Fruit fly (Drosophila melanogaster) whole organism, embryonic: ENCODE measurements around the gene CG1024.
A peak's percentile ranks its signal among the peaks of the same experiment; 100 is the strongest.

Experiments used
- CG10654 ChIP-seq: fragments of 200-800 bp; sonication (Bioruptor generic); optimal IDR thresholded peaks from 2 replicates; lab custom pipeline; 2016; ENCODE audit warnings: missing biosample characterization, missing genetic modification characterization
- CG11696 ChIP-seq: fragments of 200-800 bp; sonication (Bioruptor generic); IDR thresholded peaks from 2 replicates; pipeline ENCODE4 v1.3.6; 2022; ENCODE audit warnings: missing biosample characterization, missing genetic modification characterization
- CG13624 ChIP-seq: fragments of 200-800 bp; sonication (Bioruptor generic); optimal IDR thresholded peaks from 2 replicates; lab custom pipeline; 2016; ENCODE audit warnings: missing biosample characterization, missing genetic modification characterization
- CG14050 ChIP-seq: fragments of 200-800 bp; sonication (Bioruptor generic); IDR thresholded peaks from 3 replicates; pipeline ENCODE4 v1.3.6; 2022; ENCODE audit warnings: missing biosample characterization, missing genetic modification characterization
- CG15269 ChIP-seq: fragments of 200-800 bp; sonication (Bioruptor generic); optimal IDR thresholded peaks from 2 replicates; lab custom pipeline; 2018; ENCODE audit warnings: missing biosample characterization, mild to moderate bottlenecking, missing genetic modification characterization, moderate library complexity
- CG15514 ChIP-seq: fragments of 200-800 bp; sonication (Bioruptor generic); optimal IDR thresholded peaks from 3 replicates; lab custom pipeline; 2017; ENCODE audit warnings: missing biosample characterization, missing genetic modification characterization, mild to moderate bottlenecking, moderate library complexity, missing genetic modification reagents
- CG15696 ChIP-seq: fragments of 200-800 bp; sonication (Bioruptor generic); optimal IDR thresholded peaks from 2 replicates; lab custom pipeline; 2019; ENCODE audit warnings: missing biosample characterization, mild to moderate bottlenecking, missing genetic modification characterization, moderate library complexity
- CG16779 ChIP-seq: fragments of 200-800 bp; sonication (Bioruptor generic); IDR thresholded peaks from 2 replicates; pipeline ENCODE4 v1.3.6; 2022; ENCODE audit warnings: missing biosample characterization, missing genetic modification characterization
- CG17802 ChIP-seq: fragments of 200-800 bp; sonication (Bioruptor generic); optimal IDR thresholded peaks from 2 replicates; lab custom pipeline; 2018; ENCODE audit warnings: missing biosample characterization, mild to moderate bottlenecking, missing genetic modification characterization, moderate library complexity
- CG2199 ChIP-seq: fragments of 200-800 bp; sonication (Bioruptor generic); IDR thresholded peaks from 3 replicates; pipeline ENCODE4 v1.3.6; 2022; ENCODE audit warnings: missing biosample characterization, missing genetic modification characterization
- CG30431 ChIP-seq: fragments of 200-800 bp; sonication (Bioruptor generic); optimal IDR thresholded peaks from 2 replicates; lab custom pipeline; 2017; ENCODE audit warnings: missing biosample characterization, missing genetic modification characterization
- CG31388 ChIP-seq: fragments of 200-800 bp; sonication (Bioruptor generic); optimal IDR thresholded peaks from 2 replicates; lab custom pipeline; 2016; ENCODE audit warnings: missing biosample characterization, missing genetic modification characterization
- CG32767 ChIP-seq: fragments of 200-800 bp; sonication (Bioruptor generic); IDR thresholded peaks from 2 replicates; pipeline ENCODE4 v1.3.6; 2022; ENCODE audit warnings: missing biosample characterization, missing genetic modification characterization
- CG32772 ChIP-seq: fragments of 200-800 bp; sonication (Bioruptor generic); IDR thresholded peaks from 2 replicates; pipeline ENCODE4 v1.3.6; 2022; ENCODE audit warnings: missing biosample characterization, missing genetic modification characterization
- CG4404 ChIP-seq: fragments of 200-800 bp; sonication (Bioruptor generic); IDR thresholded peaks from 2 replicates; pipeline ENCODE4 v1.3.6; 2022; ENCODE audit warnings: missing biosample characterization, missing genetic modification characterization
- CG4424 ChIP-seq: fragments of 200-800 bp; sonication (Bioruptor generic); optimal IDR thresholded peaks from 3 replicates; lab custom pipeline; 2016; ENCODE audit warnings: missing biosample characterization, missing genetic modification characterization
- CG7271 ChIP-seq: fragments of 200-800 bp; sonication (Bioruptor generic); optimal IDR thresholded peaks from 2 replicates; lab custom pipeline; 2018; ENCODE audit warnings: missing biosample characterization, mild to moderate bottlenecking, missing genetic modification characterization, moderate library complexity
- CG7372 ChIP-seq: fragments of 200-800 bp; sonication (Bioruptor generic); IDR thresholded peaks from 2 replicates; pipeline ENCODE4 v1.3.6; 2022; ENCODE audit warnings: missing biosample characterization, missing genetic modification characterization
- CG7928 ChIP-seq: fragments of 200-800 bp; sonication (Bioruptor generic); optimal IDR thresholded peaks from 2 replicates; lab custom pipeline; 2017; ENCODE audit warnings: missing biosample characterization, mild to moderate bottlenecking, missing genetic modification characterization
- CG8765 ChIP-seq: fragments of 200-800 bp; sonication (Bioruptor generic); IDR thresholded peaks from 2 replicates; pipeline ENCODE4 v1.3.6; 2022; ENCODE audit warnings: missing biosample characterization, missing genetic modification characterization
- CG9609 ChIP-seq: fragments of 200-800 bp; sonication (Bioruptor generic); optimal IDR thresholded peaks from 3 replicates; lab custom pipeline; 2016; ENCODE audit warnings: missing biosample characterization, missing genetic modification characterization
- CG9876 ChIP-seq: fragments of 200-800 bp; sonication (Bioruptor generic); optimal IDR thresholded peaks from 2 replicates; lab custom pipeline; 2016; ENCODE audit warnings: missing biosample characterization, missing genetic modification characterization
- D19A ChIP-seq: fragments of 200-800 bp; optimal IDR thresholded peaks from 3 replicates; lab custom pipeline; 2019; ENCODE audit warnings: missing biosample characterization, mild to moderate bottlenecking, missing genetic modification characterization, moderate library complexity
- Dip2 ChIP-seq: fragments of 200-800 bp; sonication (Bioruptor generic); IDR thresholded peaks from 2 replicates; pipeline ENCODE4 v1.3.6; 2022; ENCODE audit warnings: missing biosample characterization, missing genetic modification characterization
- Ets65A ChIP-seq: fragments of 200-800 bp; sonication (Bioruptor generic); peaks from one replicate; lab custom pipeline; 2016; ENCODE audit warnings: missing biosample characterization, missing genetic modification characterization
- Fer2 ChIP-seq: fragments of 200-800 bp; sonication (Bioruptor generic); optimal IDR thresholded peaks from 2 replicates; lab custom pipeline; 2018; ENCODE audit warnings: missing biosample characterization, mild to moderate bottlenecking, missing genetic modification characterization, moderate library complexity
- Hmr ChIP-seq: fragments of 200-800 bp; sonication (Bioruptor generic); optimal IDR thresholded peaks from 3 replicates; lab custom pipeline; 2017; ENCODE audit warnings: mild to moderate bottlenecking, missing biosample characterization, missing genetic modification reagents, missing genetic modification characterization
- NFAT ChIP-seq: fragments of 200-800 bp; sonication (Bioruptor generic); IDR thresholded peaks from 2 replicates; pipeline ENCODE4 v1.3.6; 2022; ENCODE audit warnings: missing biosample characterization, missing genetic modification characterization
- NfI ChIP-seq: fragments of 200-800 bp; sonication (Bioruptor generic); optimal IDR thresholded peaks from 3 replicates; lab custom pipeline; 2018; ENCODE audit warnings: missing biosample characterization, mild to moderate bottlenecking, missing genetic modification characterization, moderate library complexity
- Optix ChIP-seq: fragments of 200-800 bp; sonication (Bioruptor generic); IDR thresholded peaks from 3 replicates; pipeline ENCODE4 v1.3.6; 2022; ENCODE audit warnings: missing biosample characterization, missing genetic modification characterization
- Side ChIP-seq: fragments of 200-800 bp; sonication (Bioruptor generic); optimal IDR thresholded peaks from 2 replicates; lab custom pipeline; 2016; ENCODE audit warnings: missing biosample characterization, missing genetic modification characterization
- Six4 ChIP-seq: fragments of 200-800 bp; sonication (Bioruptor generic); optimal IDR thresholded peaks from 2 replicates; lab custom pipeline; 2016; ENCODE audit warnings: missing biosample characterization, missing genetic modification characterization
- Spps ChIP-seq: fragments of 200-800 bp; sonication (Bioruptor generic); optimal IDR thresholded peaks from 2 replicates; lab custom pipeline; 2018; ENCODE audit warnings: missing biosample characterization, mild to moderate bottlenecking, missing genetic modification characterization
- Taf1 ChIP-seq: fragments of 200-800 bp; sonication (Bioruptor generic); IDR thresholded peaks from 2 replicates; pipeline ENCODE4 v1.3.6; 2022; ENCODE audit warnings: missing biosample characterization, missing genetic modification characterization
- crol ChIP-seq: fragments of 200-800 bp; sonication (Bioruptor generic); IDR thresholded peaks from 2 replicates; pipeline ENCODE4 v1.3.6; 2022; ENCODE audit warnings: missing biosample characterization, missing genetic modification characterization
- dimm ChIP-seq: fragments of 200-800 bp; sonication (Bioruptor generic); IDR thresholded peaks from 2 replicates; pipeline ENCODE4 v1.3.6; 2022; ENCODE audit warnings: missing biosample characterization, missing genetic modification characterization
- fd102C ChIP-seq: fragments of 200-800 bp; sonication (Bioruptor generic); optimal IDR thresholded peaks from 2 replicates; lab custom pipeline; 2018; ENCODE audit warnings: missing biosample characterization, mild to moderate bottlenecking, missing genetic modification characterization, moderate library complexity
- fd96Cb ChIP-seq: fragments of 200-800 bp; sonication (Bioruptor generic); optimal IDR thresholded peaks from 2 replicates; lab custom pipeline; 2018; ENCODE audit warnings: missing biosample characterization, mild to moderate bottlenecking, missing genetic modification characterization, moderate library complexity
- jumu ChIP-seq: fragments of 200-800 bp; sonication (Bioruptor generic); optimal IDR thresholded peaks from 3 replicates; lab custom pipeline; 2016; ENCODE audit warnings: missing biosample characterization, missing genetic modification characterization
- ken ChIP-seq: fragments of 200-800 bp; sonication (Bioruptor generic); IDR thresholded peaks from 3 replicates; pipeline ENCODE4 v1.3.6; 2022; ENCODE audit warnings: missing biosample characterization, missing genetic modification characterization
- lmd ChIP-seq: fragments of 200-800 bp; sonication (Bioruptor generic); IDR thresholded peaks from 2 replicates; pipeline ENCODE4 v1.3.6; 2022; ENCODE audit warnings: missing biosample characterization, missing genetic modification characterization
- odd ChIP-seq: fragments of 200-800 bp; sonication (Bioruptor generic); optimal IDR thresholded peaks from 2 replicates; lab custom pipeline; 2017; ENCODE audit warnings: missing biosample characterization, mild to moderate bottlenecking, missing genetic modification characterization
- org-1 ChIP-seq: fragments of 200-800 bp; sonication (Bioruptor generic); optimal IDR thresholded peaks from 2 replicates; lab custom pipeline; 2017; ENCODE audit warnings: missing biosample characterization, missing genetic modification characterization
- p53 ChIP-seq: fragments of 200-800 bp; sonication (Bioruptor generic); optimal IDR thresholded peaks from 2 replicates; lab custom pipeline; 2016; ENCODE audit warnings: missing biosample characterization, missing genetic modification characterization
- pzg ChIP-seq: fragments of 200-800 bp; sonication (Bioruptor generic); optimal IDR thresholded peaks from 3 replicates; lab custom pipeline; 2018; ENCODE audit warnings: missing biosample characterization, mild to moderate bottlenecking, missing genetic modification characterization, moderate library complexity
- ranshi ChIP-seq: fragments of 200-800 bp; sonication (Bioruptor generic); IDR thresholded peaks from 2 replicates; pipeline ENCODE4 v1.3.6; 2022; ENCODE audit warnings: missing biosample characterization, missing genetic modification characterization
- stc ChIP-seq: fragments of 200-800 bp; sonication (Bioruptor generic); IDR thresholded peaks from 2 replicates; pipeline ENCODE4 v1.3.6; 2022; ENCODE audit warnings: missing biosample characterization, missing genetic modification characterization
- twi ChIP-seq: fragments of 200-800 bp; optimal IDR thresholded peaks from 2 replicates; lab custom pipeline; 2019; ENCODE audit warnings: missing biosample characterization, mild to moderate bottlenecking, missing genetic modification characterization, moderate library complexity
- vvl ChIP-seq: fragments of 200-800 bp; sonication (Bioruptor generic); IDR thresholded peaks from 2 replicates; pipeline ENCODE4 v1.3.6; 2022; ENCODE audit warnings: missing biosample characterization, missing genetic modification characterization
- z ChIP-seq: fragments of 200-800 bp; sonication (Bioruptor generic); IDR thresholded peaks from 3 replicates; pipeline ENCODE4 v1.3.6; 2022; ENCODE audit warnings: missing biosample characterization, missing genetic modification characterization
- zen2 ChIP-seq: fragments of 200-800 bp; sonication (Bioruptor generic); IDR thresholded peaks from 3 replicates; pipeline ENCODE4 v1.3.6; 2022; ENCODE audit warnings: missing biosample characterization, missing genetic modification characterization; ENCODE audit not compliant: partially characterized antibody

CG1024 gene

DNA sequence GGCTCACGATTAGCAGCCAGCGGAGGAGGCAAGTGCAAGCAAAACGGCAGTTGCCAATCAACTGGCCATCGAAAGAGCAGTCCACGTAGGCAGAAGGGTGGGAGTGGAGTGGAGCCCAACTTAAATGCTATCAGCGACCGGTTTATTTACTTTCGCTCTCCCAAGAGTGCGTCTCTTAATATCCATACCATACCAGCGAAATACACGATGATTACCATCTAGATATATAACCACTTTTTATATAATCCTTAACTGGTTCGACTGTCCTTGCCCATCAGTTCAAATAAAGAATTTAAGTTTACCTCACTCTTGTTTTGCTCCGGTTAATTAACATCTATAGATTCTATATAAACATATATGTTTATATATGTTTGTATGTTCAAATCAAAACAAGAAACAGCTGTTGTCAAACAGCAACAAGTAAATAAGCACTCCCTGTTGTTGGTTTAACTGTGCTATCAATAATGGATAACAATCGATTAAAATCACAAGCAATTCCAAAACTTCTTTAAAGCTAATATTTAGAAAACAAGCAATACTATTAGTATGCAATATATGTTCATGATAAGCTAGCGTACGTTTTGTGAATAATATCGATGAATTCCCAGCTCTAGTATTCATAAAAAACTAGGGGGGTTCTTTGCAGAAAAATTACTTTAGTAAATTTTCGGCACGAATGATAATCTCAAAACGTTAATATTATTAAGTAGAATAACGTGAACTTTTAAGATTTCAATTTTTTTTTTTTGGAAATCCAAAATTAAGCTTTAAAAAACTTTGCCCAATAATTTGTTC, 6.4 kb downstream of the CG1024 start (continued):
- no peak for TF ChIP-seq fd96Cb (tag; lab: Kevin White, UChicago)
- TF ChIP-seq CG17802 (tag; lab: Kevin White, UChicago): no peak
- TF ChIP-seq CG30431 (GFP tag; lab: Kevin White, UChicago): no peak
- TF ChIP-seq z (GFP tag; lab: Robert Waterston, UW): no peak
- peak; percentile 19; the same call in 1 of the 2 replicates for TF ChIP-seq Taf1 (GFP tag; lab: Robert Waterston, UW)
- no peak for TF ChIP-seq lmd (GFP tag; lab: Robert Waterston, UW)
- TF ChIP-seq CG15269 (tag; lab: Kevin White, UChicago): peak; percentile 66
- peak; percentile 15 for TF ChIP-seq Six4 (GFP tag; lab: Kevin White, UChicago)
- TF ChIP-seq NfI (GFP tag; lab: Kevin White, UChicago): peak; percentile 10
- TF ChIP-seq CG4404 (GFP tag; lab: Robert Waterston, UW): no peak
- TF ChIP-seq CG15514 (GFP tag; lab: Kevin White, UChicago): peak; percentile 84
- TF ChIP-seq crol (GFP tag; lab: Robert Waterston, UW): no peak
- TF ChIP-seq CG11696: no peak
- TF ChIP-seq Side: no peak
- TF ChIP-seq org-1 (GFP tag; lab: Kevin White, UChicago): no peak
- TF ChIP-seq Fer2 (tag; lab: Kevin White, UChicago): peak; percentile 3
- no peak for TF ChIP-seq CG32772
- TF ChIP-seq ken (GFP tag; lab: Robert Waterston, UW): no peak
- TF ChIP-seq CG10654 (GFP tag; lab: Kevin White, UChicago): peak; percentile 9
- TF ChIP-seq Hmr (GFP tag; lab: Kevin White, UChicago): peak; percentile 78
- TF ChIP-seq vvl (GFP tag; lab: Robert Waterston, UW): peak; percentile 59; the same call in 1 of the 2 replicates
- TF ChIP-seq CG8765 (GFP tag; lab: Robert Waterston, UW): no peak
- peak; percentile 32 for TF ChIP-seq CG7928 (GFP tag; lab: Kevin White, UChicago)
- TF ChIP-seq zen2 (GFP tag; lab: Robert Waterston, UW): no peak
- TF ChIP-seq CG31388: no peak
- TF ChIP-seq D19A: peak; percentile 11
- TF ChIP-seq Spps: no peak
- TF ChIP-seq CG16779: no peak
- peak; percentile 66 for TF ChIP-seq odd (GFP tag; lab: Kevin White, UChicago)
- TF ChIP-seq CG2199 (GFP tag; lab: Robert Waterston, UW): no peak
- no peak; the same call in 1 of the 2 replicates for TF ChIP-seq ranshi (GFP tag; lab: Robert Waterston, UW)
- peak; percentile 3 for TF ChIP-seq twi (tag; lab: Kevin White, UChicago)
- TF ChIP-seq CG9876 (GFP tag; lab: Kevin White, UChicago): no peak
- TF ChIP-seq CG13624 (GFP tag; lab: Kevin White, UChicago): peak; percentile 42
- TF ChIP-seq CG4424 (GFP tag; lab: Kevin White, UChicago): no peak
- TF ChIP-seq CG7372 (GFP tag; lab: Robert Waterston, UW): no peak
- no peak for TF ChIP-seq CG7271 (tag; lab: Kevin White, UChicago)
- TF ChIP-seq fd102C: no peak
- TF ChIP-seq Ets65A (GFP tag; lab: Kevin White, UChicago): no peak
- peak; percentile 9; the same call in 1 of the 2 replicates for TF ChIP-seq stc
- TF ChIP-seq CG14050 (GFP tag; lab: Robert Waterston, UW): 0 out of 3 replicates have a peak, but pooled peaks have one; percentile 25
- no peak for TF ChIP-seq jumu
- no peak for TF ChIP-seq Dip2 (GFP tag; lab: Robert Waterston, UW)
- TF ChIP-seq Optix: no peak
- TF ChIP-seq p53: no peak
- TF ChIP-seq CG15696 (tag; lab: Kevin White, UChicago): peak; percentile 19
- TF ChIP-seq dimm: no peak
- no peak for TF ChIP-seq CG9609 (GFP tag; lab: Kevin White, UChicago)
- TF ChIP-seq pzg (GFP tag; lab: Kevin White, UChicago): peak; percentile 20
- TF ChIP-seq CG32767 (GFP tag; lab: Robert Waterston, UW): no peak
- no peak; the same call in 1 of the 2 replicates for TF ChIP-seq NFAT (GFP tag; lab: Robert Waterston, UW)
